Fruit fly (Drosophila melanogaster) whole organism, wandering third instar larva: ENCODE measurements around the gene CG34461.
A peak's percentile ranks its signal among the peaks of the same experiment; 100 is the strongest.

Experiments used
- Abd-B ChIP-seq: fragments of >200 bp; optimal IDR thresholded peaks from 2 replicates; lab custom pipeline; 2017; ENCODE audit warnings: missing biosample characterization, missing genetic modification characterization
- CG32264 ChIP-seq: fragments of 200-800 bp; sonication (Bioruptor generic); optimal IDR thresholded peaks from 2 replicates; lab custom pipeline; 2016; ENCODE audit warnings: missing biosample characterization, missing genetic modification characterization
- CG9705 ChIP-seq: fragments of 200-800 bp; sonication (Bioruptor generic); optimal IDR thresholded peaks from 2 replicates; lab custom pipeline; 2018; ENCODE audit warnings: missing biosample characterization, mild to moderate bottlenecking, missing genetic modification characterization
- CrebA ChIP-seq: fragments of 200-800 bp; sonication (Bioruptor generic); optimal IDR thresholded peaks from 2 replicates; lab custom pipeline; 2016; ENCODE audit warnings: missing biosample characterization, mild to moderate bottlenecking, missing genetic modification characterization, borderline replicate concordance
- Dfd ChIP-seq: fragments of >200 bp; optimal IDR thresholded peaks from 2 replicates; lab custom pipeline; 2017; ENCODE audit warnings: missing biosample characterization, missing genetic modification characterization
- Dif ChIP-seq: fragments of 200-275, 200-300 bp; sonication (Bioruptor generic); optimal IDR thresholded peaks from 2 replicates; lab custom pipeline; 2018; ENCODE audit warnings: missing biosample characterization, missing genetic modification characterization; ENCODE audit not compliant: partially characterized antibody
- GATAd ChIP-seq: sonication (Bioruptor generic); optimal IDR thresholded peaks from 2 replicates; lab custom pipeline; 2016; ENCODE audit warnings: missing biosample characterization, missing genetic modification characterization
- HLH106 ChIP-seq: fragments of 200-800 bp; optimal IDR thresholded peaks from 3 replicates; lab custom pipeline; 2019; ENCODE audit warnings: missing biosample characterization, mild to moderate bottlenecking, missing genetic modification characterization, moderate library complexity
- Hnf4 ChIP-seq: fragments of 200-800 bp; sonication (Bioruptor generic); optimal IDR thresholded peaks from 2 replicates; lab custom pipeline; 2016; ENCODE audit warnings: missing biosample characterization, mild to moderate bottlenecking, missing genetic modification characterization
- Hr78 ChIP-seq: fragments of >200 bp; optimal IDR thresholded peaks from 2 replicates; lab custom pipeline; 2017; ENCODE audit warnings: missing biosample characterization, missing genetic modification characterization
- Hr83 ChIP-seq: fragments of 200-300 bp; sonication (Bioruptor generic); optimal IDR thresholded peaks from 2 replicates; lab custom pipeline; 2016; ENCODE audit warnings: missing biosample characterization, mild to moderate bottlenecking, missing genetic modification characterization, moderate library complexity; ENCODE audit not compliant: poor library complexity, severe bottlenecking
- Jra ChIP-seq: sonication (Bioruptor generic); optimal IDR thresholded peaks from 2 replicates; lab custom pipeline; 2016; ENCODE audit warnings: missing biosample characterization, missing genetic modification characterization
- Mio ChIP-seq: sonication (Bioruptor generic); optimal IDR thresholded peaks from 2 replicates; lab custom pipeline; 2016; ENCODE audit warnings: missing biosample characterization, missing genetic modification characterization
- Myc ChIP-seq: fragments of >200 bp; optimal IDR thresholded peaks from 2 replicates; lab custom pipeline; 2017
- N ChIP-seq: fragments of >200 bp; optimal IDR thresholded peaks from 2 replicates; lab custom pipeline; 2018; ENCODE audit warnings: missing biosample characterization, missing external identifiers, missing genetic modification characterization
- OdsH ChIP-seq: fragments of 200-800 bp; sonication (Bioruptor generic); optimal IDR thresholded peaks from 2 replicates; lab custom pipeline; 2016; ENCODE audit warnings: missing biosample characterization, mild to moderate bottlenecking, missing genetic modification characterization
- Rel ChIP-seq, 2 experiments: fragments of 200-800 bp; sonication (Bioruptor generic) in 1 of 2; optimal IDR thresholded peaks; 2 replicates in 1 of 2; 3 replicates in 1 of 2; lab custom pipeline; 2016 to 2019; ENCODE audit warnings: mild to moderate bottlenecking in 2 of 2, missing biosample characterization in 2 of 2, missing genetic modification characterization in 2 of 2, moderate library complexity in 1 of 2
- Sp1 ChIP-seq: fragments of 200-800 bp; sonication (Bioruptor generic); optimal IDR thresholded peaks from 3 replicates; lab custom pipeline; 2019; ENCODE audit warnings: missing biosample characterization, mild to moderate bottlenecking, missing genetic modification characterization, moderate library complexity
- Vsx2 ChIP-seq: fragments of 200-300, 225-300 bp; sonication (Bioruptor generic); optimal IDR thresholded peaks from 2 replicates; lab custom pipeline; 2018; ENCODE audit warnings: missing biosample characterization, missing genetic modification characterization; ENCODE audit not compliant: partially characterized antibody
- br ChIP-seq: fragments of 200-800 bp; sonication (Bioruptor generic); optimal IDR thresholded peaks from 2 replicates; lab custom pipeline; 2016; ENCODE audit warnings: missing biosample characterization, missing genetic modification characterization
- brk ChIP-seq: fragments of 200-800 bp; sonication (Bioruptor generic); optimal IDR thresholded peaks from 2 replicates; lab custom pipeline; 2016; ENCODE audit warnings: missing biosample characterization, mild to moderate bottlenecking, missing genetic modification characterization
- dl ChIP-seq, 2 experiments: fragments of 175-275, 200-275 bp in 1 of 2; fragments of 200-275 bp in 1 of 2; sonication (Bioruptor generic); optimal IDR thresholded peaks; lab custom pipeline; 2018; ENCODE audit warnings: mild to moderate bottlenecking in 2 of 2, missing biosample characterization in 2 of 2, missing genetic modification characterization in 2 of 2, moderate library complexity in 2 of 2; ENCODE audit not compliant: partially characterized antibody in 2 of 2, insufficient read depth in 1 of 2
- dmrt93B ChIP-seq: fragments of 200-800 bp; sonication (Bioruptor generic); optimal IDR thresholded peaks from 2 replicates; lab custom pipeline; 2018; ENCODE audit warnings: missing biosample characterization, mild to moderate bottlenecking, missing genetic modification characterization
- dsf ChIP-seq: sonication (Bioruptor generic); optimal IDR thresholded peaks from 2 replicates; lab custom pipeline; 2016; ENCODE audit warnings: missing biosample characterization, missing genetic modification characterization, borderline replicate concordance
- ey ChIP-seq: fragments of 200-800 bp; sonication (Bioruptor generic); optimal IDR thresholded peaks from 2 replicates; lab custom pipeline; 2016; ENCODE audit warnings: missing biosample characterization, missing genetic modification characterization
- foxo ChIP-seq, 2 experiments: fragments of 200-800 bp; sonication (Bioruptor generic); optimal IDR thresholded peaks; 2 replicates in 1 of 2; 3 replicates in 1 of 2; lab custom pipeline; 2016 to 2017; ENCODE audit warnings: missing biosample characterization in 2 of 2, missing genetic modification characterization in 2 of 2
- fru ChIP-seq: fragments of 200-800 bp; sonication (Bioruptor generic); optimal IDR thresholded peaks from 3 replicates; lab custom pipeline; 2016; ENCODE audit warnings: missing biosample characterization, mild to moderate bottlenecking, missing genetic modification characterization
- h ChIP-seq: fragments of 200-800 bp; sonication (Bioruptor generic); optimal IDR thresholded peaks from 3 replicates; lab custom pipeline; 2016; ENCODE audit warnings: missing biosample characterization, mild to moderate bottlenecking, missing genetic modification characterization
- jim ChIP-seq: fragments of 175-275, 200-325 bp; sonication (Bioruptor generic); optimal IDR thresholded peaks from 2 replicates; lab custom pipeline; 2016; ENCODE audit warnings: missing biosample characterization, mild to moderate bottlenecking, missing genetic modification characterization
- lola ChIP-seq: fragments of >200 bp; optimal IDR thresholded peaks from 2 replicates; lab custom pipeline; 2017; ENCODE audit warnings: missing biosample characterization, missing genetic modification characterization
- pan ChIP-seq: fragments of >200 bp; optimal IDR thresholded peaks from 2 replicates; lab custom pipeline; 2017
- psq ChIP-seq: fragments of 200-800 bp; sonication (Bioruptor generic); optimal IDR thresholded peaks from 3 replicates; lab custom pipeline; 2017; ENCODE audit warnings: missing biosample characterization, mild to moderate bottlenecking, missing genetic modification characterization, moderate library complexity
- rgr ChIP-seq: fragments of 200-800 bp; sonication (Bioruptor generic); optimal IDR thresholded peaks from 3 replicates; lab custom pipeline; 2016; ENCODE audit warnings: missing biosample characterization, mild to moderate bottlenecking, missing genetic modification characterization
- sage ChIP-seq: fragments of 200-800 bp; sonication (Bioruptor generic); optimal IDR thresholded peaks from 2 replicates; lab custom pipeline; 2016; ENCODE audit warnings: missing biosample characterization, mild to moderate bottlenecking, missing genetic modification characterization
- sv ChIP-seq: fragments of 200-800 bp; sonication (Bioruptor generic); optimal IDR thresholded peaks from 3 replicates; lab custom pipeline; 2016; ENCODE audit warnings: missing biosample characterization, missing genetic modification characterization
- tai ChIP-seq: sonication (Bioruptor generic); optimal IDR thresholded peaks from 2 replicates; lab custom pipeline; 2016; ENCODE audit warnings: missing biosample characterization, missing genetic modification characterization
- usp ChIP-seq: fragments of >200 bp; optimal IDR thresholded peaks from 2 replicates; lab custom pipeline; 2017; ENCODE audit warnings: missing biosample characterization, missing genetic modification characterization
- woc ChIP-seq: sonication (Bioruptor generic); optimal IDR thresholded peaks from 2 replicates; lab custom pipeline; 2016; ENCODE audit warnings: missing biosample characterization, mild to moderate bottlenecking, missing genetic modification characterization

Gene CG34461

DNA sequence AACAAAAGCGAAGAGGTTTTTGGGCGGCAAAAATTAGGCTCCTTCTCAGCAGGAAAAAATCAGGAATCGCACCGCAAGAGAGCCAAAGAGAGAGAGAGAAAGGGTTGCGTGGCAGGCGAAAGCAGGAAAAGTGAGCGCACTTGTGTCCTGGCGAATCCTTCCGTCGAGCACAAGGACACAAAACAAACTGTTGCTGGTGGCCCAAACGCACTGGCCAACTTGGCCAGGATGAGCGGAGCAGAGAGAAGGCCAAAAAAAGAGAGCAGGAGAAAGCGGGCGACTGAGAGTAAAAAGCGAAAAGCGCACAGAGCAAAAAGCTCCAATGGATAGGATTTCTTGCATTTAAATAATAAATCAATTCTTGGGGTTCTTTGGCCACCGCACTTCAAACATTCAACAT, 40.4 kb upstream of the CG34461 start:
- TF ChIP-seq dsf (GFP tag; lab: Kevin White, UChicago) (no peak), jim (GFP tag; lab: Kevin White, UChicago) (no peak), dl (GFP tag; optimal IDR thresholded peaks at IDR 0.05; lab: Kevin White, UChicago; ENCODE audit: insufficient read depth in 1 of 2, partially characterized antibody in 2 of 2) (no peak)

DNA sequence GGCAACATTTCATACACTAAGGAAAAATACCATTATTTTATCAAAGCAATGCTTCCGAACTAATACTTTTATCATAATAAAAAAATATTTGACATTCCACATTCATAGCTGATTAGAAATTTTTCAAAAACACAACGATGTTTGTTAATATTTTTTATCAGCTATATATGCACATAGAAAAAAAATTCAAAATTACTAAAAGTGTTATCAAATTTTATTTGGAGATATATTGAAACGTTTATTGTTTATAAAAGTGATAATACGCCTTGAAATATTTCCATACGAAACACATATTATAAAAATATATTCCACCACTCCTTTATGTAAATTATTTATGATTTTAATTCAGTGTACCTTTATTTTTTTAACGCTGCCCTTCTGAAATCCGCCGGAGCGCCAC, 39.9 kb upstream of the CG34461 start:
- TF ChIP-seq Rel (GFP tag; optimal IDR thresholded peaks at IDR 0.05; lab: Kevin White, UChicago) (no peak), Rel (tag; optimal IDR thresholded peaks at IDR 0.05; lab: Kevin White, UChicago) (no peak), rgr (no peak), lola (GFP tag; lab: Kevin White, UChicago) (no peak), CrebA (no peak)

DNA sequence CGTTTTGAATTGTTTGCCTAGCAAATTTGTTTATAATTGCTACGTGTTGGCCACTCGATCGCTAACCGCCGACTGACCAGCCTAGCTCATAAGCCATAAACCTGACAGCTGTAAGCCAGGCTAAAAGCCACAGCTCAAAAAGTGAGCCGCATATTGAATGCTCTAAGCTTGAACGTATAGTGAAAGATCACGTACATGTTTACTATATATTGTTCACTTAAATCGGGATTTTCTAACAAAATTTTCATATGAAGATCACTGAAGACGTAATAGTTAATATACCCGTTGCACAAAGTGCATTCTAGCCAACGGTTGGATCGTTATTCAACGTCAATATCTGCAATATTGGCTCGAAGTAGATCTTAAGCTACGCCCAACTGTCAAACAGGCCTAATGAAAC, 39.3 kb upstream of the CG34461 start:
- TF ChIP-seq CrebA: no peak
- TF ChIP-seq Sp1: no peak
- no peak for TF ChIP-seq foxo (GFP tag; optimal IDR thresholded peaks at IDR 0.05; lab: Kevin White, UChicago)
- TF ChIP-seq Mio: no peak

DNA sequence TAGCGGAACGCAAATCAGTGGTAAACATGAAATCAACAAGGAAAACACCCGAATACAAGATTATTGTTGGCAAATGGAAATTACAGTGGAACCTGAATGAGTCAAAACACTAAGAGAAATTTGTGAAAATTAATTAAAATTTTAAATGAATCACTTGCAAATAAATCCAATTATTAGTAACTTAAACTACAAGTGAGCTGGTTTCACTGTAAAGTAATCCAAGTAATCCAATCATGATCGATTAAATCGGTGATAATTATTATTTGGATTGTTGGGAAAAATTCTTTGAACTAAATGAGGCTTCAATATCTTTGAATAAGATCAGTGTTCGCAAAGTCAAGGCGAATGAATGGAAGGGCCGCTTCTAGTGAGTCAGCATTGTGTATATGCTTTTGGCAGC, 37.3 kb upstream of the CG34461 start:
- TF ChIP-seq tai (GFP tag; lab: Kevin White, UChicago): peak; percentile 37
- TF ChIP-seq fru: peak; percentile 52
- peak; percentile 4 for TF ChIP-seq psq (GFP tag; lab: Kevin White, UChicago)
- TF ChIP-seq ey (GFP tag; lab: Kevin White, UChicago): peak; percentile 7
- TF ChIP-seq pan (lab: Kevin White, UChicago): no peak

DNA sequence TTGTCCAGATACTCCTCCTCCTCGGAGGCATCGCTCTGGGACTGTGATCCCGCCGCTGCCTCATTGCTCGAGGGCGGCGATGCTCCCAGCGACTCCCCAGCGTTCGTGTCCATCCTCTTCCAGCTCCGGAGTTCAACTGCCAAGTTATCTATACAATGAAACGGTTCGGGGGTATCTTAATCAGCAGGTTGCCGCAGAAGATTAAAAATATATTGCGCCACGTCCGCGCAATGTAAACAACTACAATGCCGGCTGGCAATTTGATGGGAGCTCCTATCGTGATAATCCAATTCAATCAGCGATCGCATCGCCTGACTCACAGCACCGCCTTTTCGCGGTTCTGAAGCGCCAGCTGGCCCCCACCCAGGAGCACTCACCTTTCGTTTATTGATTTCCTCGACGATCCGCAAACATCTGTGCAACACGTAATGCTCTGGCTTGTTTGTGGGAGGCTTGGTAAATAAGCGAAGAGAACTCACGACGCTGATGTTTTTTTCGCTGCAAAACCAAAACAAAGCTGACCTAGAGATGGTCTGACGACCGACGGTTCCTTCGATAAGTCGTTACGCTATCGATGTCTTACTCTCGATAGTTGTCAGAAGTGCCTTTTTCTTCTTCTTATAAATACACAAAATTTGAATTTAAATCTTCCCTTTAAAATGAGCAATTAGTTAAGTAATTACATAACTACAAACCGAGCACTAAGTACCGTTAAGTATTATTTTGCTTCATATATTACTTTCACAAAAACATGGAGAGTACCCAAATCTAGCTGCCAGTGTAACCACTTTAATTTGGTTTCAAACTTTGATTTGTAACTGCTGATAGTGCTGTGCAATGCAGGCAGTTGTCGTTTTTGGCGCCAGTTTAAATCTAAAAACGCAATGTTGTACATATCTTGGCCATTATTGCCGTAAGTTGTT, 36.1 kb upstream of the CG34461 start, which contains the start of gene cert:
Gene cert, minus strand, starts transcription at position 535 of the 923 bp plus-strand sequence.
- TF ChIP-seq br (GFP tag; lab: Kevin White, UChicago) (peak; percentile 44), tai (GFP tag; lab: Kevin White, UChicago) (peak; percentile 83), Mio (no peak), CG32264 (GFP tag; lab: Kevin White, UChicago) (no peak), Jra (GFP tag; lab: Kevin White, UChicago) (peak; percentile 63), h (GFP tag; lab: Kevin White, UChicago) (peak; percentile 52), Sp1 (peak; percentile 28), sv (peak; percentile 36), Dif (GFP tag; lab: Kevin White, UChicago) (no peak), dmrt93B (GFP tag; lab: Kevin White, UChicago) (no peak), ey (GFP tag; lab: Kevin White, UChicago) (no peak), Hr83 (GFP tag; lab: Kevin White, UChicago) (peak; percentile 23), Myc (lab: Kevin White, UChicago) (peak; percentile 5), brk (GFP tag; lab: Kevin White, UChicago) (peak; percentile 54), sage (GFP tag; lab: Kevin White, UChicago) (no peak), OdsH (GFP tag; lab: Kevin White, UChicago) (peak; percentile 32), pan (lab: Kevin White, UChicago) (no peak), lola (GFP tag; lab: Kevin White, UChicago) (no peak), CG9705 (GFP tag; lab: Kevin White, UChicago) (no peak), Dfd (no peak), dsf (GFP tag; lab: Kevin White, UChicago) (no peak), rgr (peak; percentile 43), woc (GFP tag; lab: Kevin White, UChicago) (no peak), dl (GFP tag; optimal IDR thresholded peaks at IDR 0.05; lab: Kevin White, UChicago; ENCODE audit: insufficient read depth in 1 of 2, partially characterized antibody in 2 of 2) (no peak), CrebA (no peak), Hr78 (no peak), HLH106 (tag; lab: Kevin White, UChicago) (no peak), GATAd (no peak), Hnf4 (peak; percentile 50), Vsx2 (GFP tag; lab: Kevin White, UChicago) (no peak), fru (peak; percentile 39), Abd-B (GFP tag; lab: Kevin White, UChicago) (no peak), N (GFP tag; lab: Kevin White, UChicago) (no peak), jim (GFP tag; lab: Kevin White, UChicago) (no peak), Rel (GFP tag; optimal IDR thresholded peaks at IDR 0.05; lab: Kevin White, UChicago) (no peak), Rel (tag; optimal IDR thresholded peaks at IDR 0.05; lab: Kevin White, UChicago) (peak; percentile 19), usp (GFP tag; lab: Kevin White, UChicago) (no peak), psq (GFP tag; lab: Kevin White, UChicago) (peak; percentile 33), foxo (GFP tag; optimal IDR thresholded peaks at IDR 0.05; lab: Kevin White, UChicago) (peak in 1 of 2 experiments; percentile 54)
